In genomic region chr3R:29716782-29717317, dm6 we compare ENCODE assay signal across 1 fruit fly cellular context.
TF ChIP-seq lines count a peak whose summit lies in the region.

Gene Obp99b (minus strand): TSS chr3R:29716896.

TF ChIP-seq in whole organism, embryonic, 481 proteins besides CTCF, POLR2A, EP300 and RAD21 (continued from another document and continues in another):
- TF ChIP-seq Fer3 (tag; optimal IDR thresholded peaks at IDR 0.05; lab: Kevin White, UChicago) (peak; percentile 68), Gsc (GFP tag; IDR thresholded peaks at IDR 0.05; lab: Robert Waterston, UW) (no peak), CG9797 (GFP tag; optimal IDR thresholded peaks at IDR 0.05; lab: Kevin White, UChicago) (no peak), zen (tag; optimal IDR thresholded peaks at IDR 0.05; lab: Kevin White, UChicago) (peak; percentile 66), fru (optimal IDR thresholded peaks at IDR 0.05; lab: Kevin White, UChicago) (no peak), ttk (GFP tag; IDR thresholded peaks at IDR 0.05; lab: Robert Waterston, UW) (peak; percentile 64), CG32532 (GFP tag; IDR thresholded peaks at IDR 0.05; lab: Robert Waterston, UW) (peak; percentile 91), Poxn (GFP tag; IDR thresholded peaks at IDR 0.05; lab: Robert Waterston, UW) (no peak), Trl (optimal IDR thresholded peaks at IDR 0.05; lab: Kevin White, UChicago) (peak in 1 of 2 experiments; percentile 10), Trl (GFP tag; optimal IDR thresholded peaks at IDR 0.05; lab: Kevin White, UChicago) (peak; percentile 85), hb (GFP tag; IDR thresholded peaks at IDR 0.05; lab: Robert Waterston, UW; ENCODE audit: partially characterized antibody) (no peak), CG12769 (tag; optimal IDR thresholded peaks at IDR 0.05; lab: Kevin White, UChicago) (peak; percentile 45), CG7372 (GFP tag; IDR thresholded peaks at IDR 0.05; lab: Robert Waterston, UW) (peak; percentile 60; the same call in 1 of the 2 replicates), Rfx (GFP tag; IDR thresholded peaks at IDR 0.05; lab: Robert Waterston, UW) (peak; percentile 91), CG17912 (GFP tag; optimal IDR thresholded peaks at IDR 0.05; lab: Kevin White, UChicago) (peak; percentile 90), her (GFP tag; optimal IDR thresholded peaks at IDR 0.05; lab: Kevin White, UChicago) (peak; percentile 76), lmd (GFP tag; IDR thresholded peaks at IDR 0.05; lab: Robert Waterston, UW) (peak; percentile 65), Pdp1 (GFP tag; optimal IDR thresholded peaks at IDR 0.05; lab: Kevin White, UChicago) (peak; percentile 54 to 78), salm (tag; optimal IDR thresholded peaks at IDR 0.05; lab: Kevin White, UChicago) (peak; percentile 10), Lim3 (GFP tag; IDR thresholded peaks at IDR 0.05; lab: Robert Waterston, UW) (no peak), CG10959 (GFP tag; IDR thresholded peaks at IDR 0.05; lab: Robert Waterston, UW) (peak; percentile 88), bbx (GFP tag; IDR thresholded peaks at IDR 0.05; lab: Robert Waterston, UW; ENCODE audit: partially characterized antibody) (no peak), lov (optimal IDR thresholded peaks at IDR 0.05; lab: Kevin White, UChicago) (no peak), lov (GFP tag; IDR thresholded peaks at IDR 0.05; lab: Robert Waterston, UW) (peak; percentile 93), da (GFP tag; optimal IDR thresholded peaks at IDR 0.05; lab: Kevin White, UChicago) (peak; percentile 25), CG4820 (GFP tag; optimal IDR thresholded peaks at IDR 0.05; lab: Kevin White, UChicago) (peak; percentile 76), CG43689 (GFP tag; IDR thresholded peaks at IDR 0.05; lab: Robert Waterston, UW) (peak; percentile 71), CG8478 (optimal IDR thresholded peaks at IDR 0.05; lab: Kevin White, UChicago) (no peak), pita (GFP tag; optimal IDR thresholded peaks at IDR 0.05; lab: Kevin White, UChicago) (no peak), fd3F (GFP tag; optimal IDR thresholded peaks at IDR 0.05; lab: Kevin White, UChicago) (peak; percentile 43), insv (GFP tag; optimal IDR thresholded peaks at IDR 0.05; lab: Kevin White, UChicago) (peak in 1 of 2 experiments; percentile 43), jumu (GFP tag; optimal IDR thresholded peaks at IDR 0.05; lab: Kevin White, UChicago) (peak; percentile 52), Six4 (GFP tag; optimal IDR thresholded peaks at IDR 0.05; lab: Kevin White, UChicago) (peak; percentile 63), HHEX (GFP tag; optimal IDR thresholded peaks at IDR 0.05; lab: Kevin White, UChicago) (peak; percentile 87), CG11504 (tag; optimal IDR thresholded peaks at IDR 0.05; lab: Kevin White, UChicago) (peak; percentile 58), croc (GFP tag; conservative IDR thresholded peaks at IDR 0.05; lab: Robert Waterston, UW) (peak; percentile 48; the same call in 2 of the 3 replicates), MTF-1 (GFP tag; optimal IDR thresholded peaks at IDR 0.05; lab: Kevin White, UChicago; ENCODE audit: borderline replicate concordance) (peak; percentile 93), Xrp1 (GFP tag; IDR thresholded peaks at IDR 0.05; lab: Robert Waterston, UW) (peak; percentile 73), jing (GFP tag; optimal IDR thresholded peaks at IDR 0.05; lab: Kevin White, UChicago) (peak; percentile 76), chn (GFP tag; optimal IDR thresholded peaks at IDR 0.05; lab: Kevin White, UChicago) (peak; percentile 83), CG6813 (GFP tag; optimal IDR thresholded peaks at IDR 0.05; lab: Kevin White, UChicago) (peak; percentile 82), CG6254 (GFP tag; optimal IDR thresholded peaks at IDR 0.05; lab: Kevin White, UChicago) (peak; percentile 91), CG1529 (GFP tag; optimal IDR thresholded peaks at IDR 0.05; lab: Kevin White, UChicago) (peak; percentile 83), tap (tag; optimal IDR thresholded peaks at IDR 0.05; lab: Kevin White, UChicago) (peak; percentile 46), Hmr (GFP tag; optimal IDR thresholded peaks at IDR 0.05; lab: Kevin White, UChicago) (peak; percentile 63), CG9932 (GFP tag; IDR thresholded peaks at IDR 0.05; lab: Robert Waterston, UW) (peak; percentile 74), Jarid2 (GFP tag; optimal IDR thresholded peaks at IDR 0.05; lab: Kevin White, UChicago) (peak; percentile 73), kah (GFP tag; optimal IDR thresholded peaks at IDR 0.05; lab: Kevin White, UChicago) (peak; percentile 79), CG12659 (GFP tag; optimal IDR thresholded peaks at IDR 0.05; lab: Kevin White, UChicago) (peak; percentile 49), CG6272 (GFP tag; IDR thresholded peaks at IDR 0.05; lab: Robert Waterston, UW) (no peak), Myb (GFP tag; optimal IDR thresholded peaks at IDR 0.05; lab: Kevin White, UChicago) (peak; percentile 46), jigr1 (GFP tag; IDR thresholded peaks at IDR 0.05; lab: Robert Waterston, UW) (no peak), CG7839 (tag; optimal IDR thresholded peaks at IDR 0.05; lab: Kevin White, UChicago) (peak; percentile 74), bsh (GFP tag; optimal IDR thresholded peaks at IDR 0.05; lab: Kevin White, UChicago) (peak; percentile 76 to 78), unpg (GFP tag; optimal IDR thresholded peaks at IDR 0.05; lab: Kevin White, UChicago) (peak; percentile 80), Lpt (GFP tag; optimal IDR thresholded peaks at IDR 0.05; lab: Kevin White, UChicago) (no peak), caup (GFP tag; optimal IDR thresholded peaks at IDR 0.05; lab: Kevin White, UChicago; ENCODE audit: severe bottlenecking) (peak; percentile 85), kay (GFP tag; optimal IDR thresholded peaks at IDR 0.05; lab: Kevin White, UChicago) (no peak), CG10274 (GFP tag; optimal IDR thresholded peaks at IDR 0.05; lab: Kevin White, UChicago) (peak; percentile 72), twi (tag; optimal IDR thresholded peaks at IDR 0.05; lab: Kevin White, UChicago) (peak; percentile 53), yki (optimal IDR thresholded peaks at IDR 0.05; lab: Kevin White, UChicago) (no peak), NC2α (GFP tag; optimal IDR thresholded peaks at IDR 0.05; lab: Kevin White, UChicago) (peak; percentile 65), lbe (GFP tag; optimal IDR thresholded peaks at IDR 0.05; lab: Kevin White, UChicago) (no peak), CG17186 (GFP tag; optimal IDR thresholded peaks at IDR 0.05; lab: Kevin White, UChicago) (peak; percentile 85), nmo (GFP tag; optimal IDR thresholded peaks at IDR 0.05; lab: Kevin White, UChicago) (peak; percentile 60), NC2β (GFP tag; optimal IDR thresholded peaks at IDR 0.05; lab: Kevin White, UChicago) (peak; percentile 82), mld (GFP tag; IDR thresholded peaks at IDR 0.05; lab: Robert Waterston, UW; ENCODE audit: partially characterized antibody) (no peak), ci (GFP tag; IDR thresholded peaks at IDR 0.05; lab: Robert Waterston, UW) (peak; percentile 96), CG9727 (GFP tag; optimal IDR thresholded peaks at IDR 0.05; lab: Kevin White, UChicago) (peak; percentile 73), CG11560 (tag; IDR thresholded peaks at IDR 0.05; lab: Robert Waterston, UW) (0 out of 3 replicates have a peak, but pooled peaks have one; percentile 54), p53 (GFP tag; optimal IDR thresholded peaks at IDR 0.05; lab: Kevin White, UChicago) (peak; percentile 57), CG18011 (GFP tag; optimal IDR thresholded peaks at IDR 0.05; lab: Kevin White, UChicago) (peak; percentile 62), Sox102F (GFP tag; optimal IDR thresholded peaks at IDR 0.05; lab: Kevin White, UChicago) (peak; percentile 68), Adf1 (GFP tag; IDR thresholded peaks at IDR 0.05; lab: Robert Waterston, UW) (peak; percentile 25), CG17361 (GFP tag; IDR thresholded peaks at IDR 0.05; lab: Robert Waterston, UW) (peak; percentile 39; the same call in 2 of the 3 replicates), eve (GFP tag; optimal IDR thresholded peaks at IDR 0.05; lab: Kevin White, UChicago) (no peak), rib (GFP tag; IDR thresholded peaks at IDR 0.05; lab: Robert Waterston, UW) (no peak), CG8388 (GFP tag; optimal IDR thresholded peaks at IDR 0.05; lab: Kevin White, UChicago) (peak; percentile 53), dimm (GFP tag; IDR thresholded peaks at IDR 0.05; lab: Robert Waterston, UW) (no peak), CG32767 (GFP tag; IDR thresholded peaks at IDR 0.05; lab: Robert Waterston, UW) (no peak; the same call in 1 of the 2 replicates), CG6175 (GFP tag; IDR thresholded peaks at IDR 0.05; lab: Robert Waterston, UW) (peak; percentile 68; the same call in 2 of the 3 replicates), CG8281 (tag; optimal IDR thresholded peaks at IDR 0.05; lab: Kevin White, UChicago) (peak; percentile 64), CG1024 (GFP tag; IDR thresholded peaks at IDR 0.05; lab: Robert Waterston, UW) (peak; percentile 83), pnt (GFP tag; optimal IDR thresholded peaks at IDR 0.05; lab: Kevin White, UChicago) (peak; percentile 42), HLH4C (GFP tag; IDR thresholded peaks at IDR 0.05; lab: Robert Waterston, UW; ENCODE audit: partially characterized antibody) (no peak), CG13775 (GFP tag; optimal IDR thresholded peaks at IDR 0.05; lab: Kevin White, UChicago) (peak; percentile 80), oc (tag; optimal IDR thresholded peaks at IDR 0.05; lab: Kevin White, UChicago) (peak; percentile 36), CG3281 (GFP tag; optimal IDR thresholded peaks at IDR 0.05; lab: Kevin White, UChicago) (peak; percentile 79), CG30403 (GFP tag; optimal IDR thresholded peaks at IDR 0.05; lab: Kevin White, UChicago) (peak; percentile 18), CG11723 (GFP tag; optimal IDR thresholded peaks at IDR 0.05; lab: Kevin White, UChicago) (peak; percentile 70), odd (GFP tag; optimal IDR thresholded peaks at IDR 0.05; lab: Kevin White, UChicago) (peak; percentile 83), Doc3 (GFP tag; IDR thresholded peaks at IDR 0.05; lab: Robert Waterston, UW; ENCODE audit: partially characterized antibody) (no peak), CG30020 (tag; optimal IDR thresholded peaks at IDR 0.05; lab: Kevin White, UChicago) (no peak), Dp (GFP tag; optimal IDR thresholded peaks at IDR 0.05; lab: Kevin White, UChicago) (no peak), GATAe (GFP tag; conservative IDR thresholded peaks at IDR 0.05; lab: Robert Waterston, UW) (peak; percentile 63), Dfd (GFP tag; optimal IDR thresholded peaks at IDR 0.05; lab: Kevin White, UChicago) (no peak), fd64A (GFP tag; optimal IDR thresholded peaks at IDR 0.05; lab: Kevin White, UChicago) (peak; percentile 87), eyg (GFP tag; optimal IDR thresholded peaks at IDR 0.05; lab: Kevin White, UChicago) (peak; percentile 68), Nf-YC (tag; optimal IDR thresholded peaks at IDR 0.05; lab: Kevin White, UChicago) (peak; percentile 25), H15 (GFP tag; IDR thresholded peaks at IDR 0.05; lab: Robert Waterston, UW) (peak; percentile 90), ems (GFP tag; optimal IDR thresholded peaks at IDR 0.05; lab: Kevin White, UChicago) (peak; percentile 64), trh (GFP tag; optimal IDR thresholded peaks at IDR 0.05; lab: Kevin White, UChicago) (peak; percentile 60), gce (GFP tag; IDR thresholded peaks at IDR 0.05; lab: Robert Waterston, UW) (peak; percentile 91), az2 (GFP tag; optimal IDR thresholded peaks at IDR 0.05; lab: Kevin White, UChicago) (peak; percentile 85), CG11398 (GFP tag; optimal IDR thresholded peaks at IDR 0.05; lab: Kevin White, UChicago) (peak; percentile 58), peb (GFP tag; IDR thresholded peaks at IDR 0.05; lab: Robert Waterston, UW) (peak; percentile 30; the same call in 1 of the 2 replicates), tx (GFP tag; optimal IDR thresholded peaks at IDR 0.05; lab: Kevin White, UChicago) (peak; percentile 58), Eip74EF (GFP tag; optimal IDR thresholded peaks at IDR 0.05; lab: Kevin White, UChicago) (no peak), CG6654 (GFP tag; optimal IDR thresholded peaks at IDR 0.05; lab: Kevin White, UChicago) (peak; percentile 73), Dip2 (GFP tag; IDR thresholded peaks at IDR 0.05; lab: Robert Waterston, UW) (no peak), CG8944 (GFP tag; optimal IDR thresholded peaks at IDR 0.05; lab: Kevin White, UChicago) (peak; percentile 74), disco-r (GFP tag; optimal IDR thresholded peaks at IDR 0.05; lab: Kevin White, UChicago) (peak; percentile 69), btn (GFP tag; optimal IDR thresholded peaks at IDR 0.05; lab: Kevin White, UChicago) (peak; percentile 83), NK7.1 (GFP tag; optimal IDR thresholded peaks at IDR 0.05; lab: Kevin White, UChicago) (peak; percentile 70), maf-S (GFP tag; optimal IDR thresholded peaks at IDR 0.05; lab: Kevin White, UChicago) (peak; percentile 47), CG1602 (GFP tag; optimal IDR thresholded peaks at IDR 0.05; lab: Kevin White, UChicago) (peak; percentile 50), CG12391 (tag; optimal IDR thresholded peaks at IDR 0.05; lab: Kevin White, UChicago) (peak; percentile 29), Bteb2 (GFP tag; optimal IDR thresholded peaks at IDR 0.05; lab: Kevin White, UChicago) (no peak), CG11093 (GFP tag; IDR thresholded peaks at IDR 0.05; lab: Robert Waterston, UW) (peak; percentile 56; the same call in 2 of the 3 replicates), onecut (GFP tag; IDR thresholded peaks at IDR 0.05; lab: Robert Waterston, UW) (peak; percentile 92), Stat92E (GFP tag; optimal IDR thresholded peaks at IDR 0.05; lab: Kevin White, UChicago) (no peak), crp (GFP tag; optimal IDR thresholded peaks at IDR 0.05; lab: Kevin White, UChicago) (peak in 1 of 2 experiments; percentile 17), cas (GFP tag; IDR thresholded peaks at IDR 0.05; lab: Robert Waterston, UW) (0 out of 2 replicates have a peak, but pooled peaks have one; percentile 20), CG31388 (GFP tag; optimal IDR thresholded peaks at IDR 0.05; lab: Kevin White, UChicago) (peak; percentile 14), cg (GFP tag; optimal IDR thresholded peaks at IDR 0.05; lab: Kevin White, UChicago) (no peak), ab (GFP tag; optimal IDR thresholded peaks at IDR 0.05; lab: Kevin White, UChicago) (no peak), dmrt11E (tag; optimal IDR thresholded peaks at IDR 0.05; lab: Kevin White, UChicago) (peak; percentile 65), pzg (GFP tag; optimal IDR thresholded peaks at IDR 0.05; lab: Kevin White, UChicago) (no peak), Awh (GFP tag; IDR thresholded peaks at IDR 0.05; lab: Robert Waterston, UW) (peak; percentile 90), amos (GFP tag; IDR thresholded peaks at IDR 0.05; lab: Robert Waterston, UW; ENCODE audit: partially characterized antibody) (no peak), dmrt99B (tag; optimal IDR thresholded peaks at IDR 0.05; lab: Kevin White, UChicago) (peak; percentile 82)
